Fruit fly (Drosophila melanogaster) whole organism, larva: ENCODE results near the gene CG14422.

Experiments used
- noc ChIP-seq: fragments of 200-800 bp; sonication (Bioruptor generic); optimal IDR thresholded peaks from 3 replicates; lab custom pipeline; 2019; ENCODE audit warnings: missing biosample characterization, mild to moderate bottlenecking, missing genetic modification characterization, moderate library complexity

CG14422 gene

DNA sequence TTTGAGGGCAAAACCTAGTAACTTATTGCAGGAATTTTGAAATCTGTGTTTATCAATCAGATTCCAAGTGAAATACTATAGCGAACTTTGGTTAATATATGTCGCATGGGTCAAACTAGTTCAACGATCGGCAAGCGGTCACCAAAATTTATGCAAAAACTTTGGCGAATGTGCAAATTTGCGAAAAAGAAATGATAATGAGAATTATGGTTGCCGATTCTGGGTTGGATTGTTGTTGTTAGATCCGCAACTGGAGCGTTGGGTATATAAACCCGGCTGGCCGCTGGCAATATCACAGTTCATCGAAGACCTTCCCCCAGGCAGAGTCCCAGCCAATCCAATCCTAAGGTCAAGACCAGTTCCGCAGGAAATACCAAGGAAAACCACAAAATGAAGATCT lies at the start of gene CG14422:
Gene CG14422, plus strand, starts transcription at position 301 of the 400 bp plus-strand sequence.
- no peak for TF ChIP-seq noc (tag; lab: Kevin White, UChicago)

DNA sequence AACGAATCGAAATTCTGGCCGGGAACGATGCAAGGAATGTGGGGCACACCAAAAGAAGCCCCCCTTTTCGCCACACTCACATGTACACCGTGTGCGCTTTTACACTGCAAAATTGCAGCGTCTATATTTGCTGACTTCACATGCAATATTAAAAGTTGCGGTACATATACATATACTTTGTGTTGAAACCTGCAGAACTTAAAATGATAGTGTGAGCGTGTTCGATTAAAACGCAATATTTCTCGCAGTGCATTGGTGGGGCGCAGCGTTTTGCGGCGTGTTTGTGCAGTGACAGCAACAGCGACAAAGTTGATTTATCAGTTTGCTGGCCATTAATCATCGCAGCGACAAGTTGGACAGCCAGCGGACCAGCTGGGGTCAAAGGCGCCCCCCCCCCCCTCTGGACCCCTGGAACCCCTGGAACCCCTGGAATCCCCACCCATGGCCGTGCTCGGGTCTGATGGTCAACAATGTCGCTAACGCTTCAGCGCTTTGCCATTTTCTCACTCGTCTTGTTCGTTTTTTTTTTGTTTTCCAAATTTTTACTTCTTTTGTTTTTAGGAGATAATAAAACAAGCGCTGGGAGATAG lies 36.0 kb upstream of the CG14422 start:
- no peak for TF ChIP-seq noc (tag; lab: Kevin White, UChicago)

DNA sequence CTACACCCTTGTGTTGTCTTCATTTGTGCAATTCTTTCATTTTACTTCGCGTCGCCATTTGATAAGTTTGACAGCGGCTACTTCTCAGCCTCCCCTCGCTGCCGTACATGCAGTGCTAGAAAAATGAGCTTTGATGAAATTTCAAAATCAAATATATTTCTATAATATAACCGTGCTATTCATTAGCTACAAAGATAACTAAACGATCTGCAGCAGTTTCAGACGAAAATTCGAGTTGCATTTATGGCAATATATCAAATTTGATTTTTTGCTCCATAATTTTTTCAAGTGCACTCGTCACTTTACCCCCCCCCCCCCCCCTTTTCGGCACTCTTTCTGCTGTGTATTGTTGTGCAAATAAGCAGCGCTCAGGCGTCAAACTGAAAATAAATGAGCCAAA lies 30.6 kb upstream of the CG14422 start:
- no peak for TF ChIP-seq noc (tag; lab: Kevin White, UChicago)

DNA sequence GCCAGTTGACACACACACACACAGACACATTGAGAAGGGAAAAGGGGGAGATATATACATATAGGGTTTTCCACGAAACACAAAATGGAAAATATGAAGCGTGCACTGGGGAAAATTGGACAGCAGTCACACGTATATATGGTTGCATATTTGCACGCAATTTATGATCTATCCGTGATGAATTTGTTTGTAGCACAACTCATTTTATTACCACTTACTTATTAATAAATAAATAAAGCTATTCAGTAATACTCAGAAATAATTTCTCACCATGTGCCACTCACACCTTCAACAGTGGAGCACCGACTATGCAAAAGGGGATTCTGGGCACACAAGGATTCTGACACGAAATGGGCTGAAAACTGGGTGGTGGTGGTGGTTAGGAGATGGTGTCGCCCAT lies 29.1 kb upstream of the CG14422 start:
- TF ChIP-seq noc (tag; lab: Kevin White, UChicago) = no peak

DNA sequence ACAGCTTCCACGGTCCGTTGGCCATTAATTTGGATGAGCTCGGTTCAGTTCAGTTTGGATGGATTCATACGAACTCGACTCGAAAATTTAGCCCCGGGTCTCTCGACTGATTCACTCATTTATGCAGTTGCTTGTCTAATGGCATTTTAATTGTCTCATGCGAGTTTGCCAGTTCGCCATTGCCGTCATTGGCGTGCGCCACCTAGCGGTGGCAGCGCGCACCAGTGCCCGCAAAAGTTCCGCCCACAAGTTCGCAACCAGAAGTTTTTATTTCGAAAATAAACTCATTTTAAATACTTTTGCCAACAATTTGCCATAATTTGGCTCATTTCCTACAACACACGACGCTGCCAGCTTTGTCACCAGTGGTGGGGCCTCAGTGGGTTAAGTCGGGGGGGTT lies 28.1 kb upstream of the CG14422 start:
- no peak for TF ChIP-seq noc (tag; lab: Kevin White, UChicago)

DNA sequence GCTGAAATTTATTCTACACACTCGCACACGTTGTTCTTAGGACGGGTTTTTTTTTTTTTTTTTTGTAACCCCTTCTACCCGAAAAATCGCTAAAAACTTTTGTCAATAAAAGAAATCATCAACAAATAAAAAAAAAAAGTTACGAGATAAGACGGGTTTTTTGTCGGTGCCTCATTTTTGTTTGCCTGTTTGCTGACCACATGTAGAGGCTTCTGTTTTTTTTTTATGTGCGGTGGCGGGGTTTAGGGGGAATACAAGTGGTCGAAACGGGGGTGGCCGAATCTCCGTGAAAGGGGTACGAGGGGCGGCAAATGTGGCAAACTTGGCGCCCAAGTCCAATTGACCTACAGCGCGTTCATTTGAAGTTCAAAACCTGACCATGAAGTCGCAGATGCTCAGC lies 24.6 kb upstream of the CG14422 start:
- TF ChIP-seq noc (tag; lab: Kevin White, UChicago) = no peak

DNA sequence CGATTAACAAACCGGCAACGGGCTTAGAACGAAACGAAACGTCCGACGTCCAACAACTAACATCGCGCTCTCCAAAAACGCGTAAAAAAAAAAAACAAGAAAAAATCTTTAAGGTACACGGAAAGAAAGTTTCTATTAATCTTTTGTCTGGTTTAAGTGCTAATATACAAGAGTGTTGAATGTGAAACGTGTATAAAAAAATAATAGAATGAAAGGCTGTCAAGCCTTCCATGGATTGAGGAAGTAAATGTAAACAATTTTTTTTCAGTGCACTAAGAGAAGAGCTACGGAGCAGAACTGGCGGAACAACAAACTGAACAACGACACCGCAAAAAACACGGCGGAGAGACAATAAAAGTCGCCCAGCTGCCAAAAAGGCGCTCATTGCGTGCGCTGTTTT lies 23.4 kb upstream of the CG14422 start, which contains the start of gene CG3588:
Gene CG3588, plus strand, starts transcription at position 29 of the 400 bp plus-strand sequence.
- TF ChIP-seq noc (tag; lab: Kevin White, UChicago) = peak; percentile 62

DNA sequence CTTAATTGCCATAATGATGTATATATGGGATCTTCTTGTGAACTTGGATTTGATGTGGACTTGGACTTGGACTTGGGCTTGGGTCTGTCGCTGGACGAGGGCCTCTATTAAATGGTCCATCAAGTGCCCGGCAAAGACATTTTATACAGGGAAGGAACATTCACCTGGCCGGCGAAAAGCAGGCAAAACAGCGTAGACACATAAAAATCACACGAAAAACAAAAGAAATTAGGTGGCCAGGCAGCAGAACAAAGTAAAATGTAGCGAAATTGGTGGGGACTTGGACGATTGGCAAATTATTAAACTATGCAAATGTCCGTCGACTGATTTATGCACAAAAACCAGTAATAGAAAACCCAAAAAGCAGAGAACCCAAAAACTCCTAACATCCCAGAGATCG lies 16.0 kb upstream of the CG14422 start, which contains the start of gene CG14424:
Gene CG14424, minus strand, starts transcription at position 101 of the 400 bp plus-strand sequence.
- TF ChIP-seq noc (tag; lab: Kevin White, UChicago) = no peak

DNA sequence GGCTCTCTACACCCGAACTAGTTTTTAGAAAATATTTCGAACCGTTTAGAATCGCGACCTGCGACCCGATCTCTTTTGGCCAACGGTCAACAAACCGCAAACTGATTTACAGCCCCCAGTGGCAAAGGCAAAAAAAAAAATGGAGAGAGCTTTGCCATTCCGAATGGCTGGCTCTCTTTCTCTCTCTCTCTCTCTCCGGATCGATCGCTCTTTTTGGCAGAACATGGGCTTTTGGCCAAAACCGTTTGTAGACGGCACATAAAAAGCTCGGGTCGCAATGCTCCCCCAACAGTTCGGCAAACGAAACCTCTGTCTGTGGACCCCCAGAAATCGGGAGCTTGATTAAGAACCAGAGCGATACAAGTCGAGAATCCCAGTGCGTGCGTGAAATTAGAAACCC lies 13.7 kb upstream of the CG14422 start, which contains the start of gene CG32793:
Gene CG32793, plus strand, starts transcription at position 301 of the 400 bp plus-strand sequence.
- no peak for TF ChIP-seq noc (tag; lab: Kevin White, UChicago)

DNA sequence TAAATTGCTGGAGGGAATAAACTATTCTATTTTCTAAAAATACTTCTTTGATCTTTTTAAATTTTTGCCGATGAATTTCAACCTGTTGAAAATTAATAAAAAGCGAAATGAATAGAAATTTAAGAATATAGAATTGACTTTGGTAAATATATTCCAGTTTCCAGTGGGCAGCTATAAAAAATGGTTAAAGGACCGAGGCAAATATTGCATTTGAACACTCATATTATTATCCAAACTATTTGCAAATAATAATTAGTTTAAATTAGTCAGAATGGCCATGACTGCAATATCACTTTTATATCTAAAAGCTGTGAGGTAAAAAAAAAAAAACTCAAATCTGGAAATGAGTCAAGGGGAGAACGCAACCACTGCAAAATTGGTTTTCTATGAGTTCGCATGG lies 8.4 kb upstream of the CG14422 start, which contains the start of gene CG3592:
Gene CG3592, plus strand, starts transcription at position 301 of the 400 bp plus-strand sequence.
- TF ChIP-seq noc (tag; lab: Kevin White, UChicago) = no peak

DNA sequence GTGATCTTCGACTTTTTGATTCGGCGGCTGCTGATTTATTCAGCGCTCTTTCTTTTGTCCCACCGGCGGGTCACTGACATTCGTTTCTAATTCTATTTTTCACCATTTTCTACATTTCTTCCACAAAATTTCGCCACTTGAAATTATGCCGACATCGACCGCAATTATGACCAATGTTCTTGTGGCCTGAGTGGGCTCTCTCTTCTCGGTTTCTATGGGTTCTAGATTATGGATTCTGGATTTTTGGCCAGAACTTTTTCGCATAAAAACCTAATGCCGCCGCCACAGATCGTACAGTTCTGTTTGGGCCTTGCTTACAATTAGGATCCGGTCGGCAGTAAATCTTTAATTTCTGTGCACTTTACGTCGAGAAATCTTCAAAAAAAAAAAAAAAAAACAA lies 6.5 kb upstream of the CG14422 start, which contains the start of gene CG3598:
Gene CG3598, plus strand, starts transcription at position 301 of the 400 bp plus-strand sequence.
- no peak for TF ChIP-seq noc (tag; lab: Kevin White, UChicago)

DNA sequence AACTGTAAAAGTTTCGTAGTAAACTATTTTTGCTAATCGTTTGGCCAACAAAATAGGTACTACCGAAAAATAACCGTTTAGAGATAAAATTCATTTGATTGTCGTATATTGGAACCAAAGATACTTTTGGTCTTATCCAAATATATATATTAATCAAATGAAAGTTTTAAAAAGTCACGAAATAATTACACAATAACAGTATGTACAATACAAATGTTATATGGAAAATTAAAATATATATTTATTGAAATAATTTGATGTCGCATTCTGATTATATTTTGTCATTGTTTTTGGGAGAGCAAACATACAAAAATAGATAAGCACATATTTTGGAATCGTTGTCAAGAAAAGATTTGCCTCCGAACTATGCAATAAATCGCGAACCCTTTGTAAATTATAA lies 4.6 kb upstream of the CG14422 start, which contains the start of gene CG14420:
Gene CG14420, plus strand, starts transcription at position 301 of the 400 bp plus-strand sequence.
- no peak for TF ChIP-seq noc (tag; lab: Kevin White, UChicago)

DNA sequence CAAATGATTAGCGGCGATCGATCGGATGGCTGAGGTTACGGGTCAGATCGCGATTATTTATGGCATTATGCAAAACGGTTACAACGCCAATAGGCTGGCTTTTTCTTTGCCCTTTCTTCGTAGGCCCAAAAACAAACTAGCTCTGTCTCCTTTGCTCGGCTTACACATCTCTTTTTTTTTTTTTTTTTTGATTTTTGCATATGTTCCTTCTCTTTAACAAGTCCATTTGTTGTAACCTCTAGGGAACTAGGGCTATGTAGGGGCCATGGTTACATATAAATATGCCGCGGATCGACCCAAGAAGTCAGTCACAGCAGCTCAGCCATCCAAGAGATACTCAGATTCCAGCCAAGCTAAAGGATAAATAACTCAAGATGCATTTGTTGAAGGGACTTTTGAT lies 2.1 kb upstream of the CG14422 start, which contains the start of gene CG14421:
Gene CG14421, plus strand, starts transcription at position 301 of the 400 bp plus-strand sequence.
- no peak for TF ChIP-seq noc (tag; lab: Kevin White, UChicago)

DNA sequence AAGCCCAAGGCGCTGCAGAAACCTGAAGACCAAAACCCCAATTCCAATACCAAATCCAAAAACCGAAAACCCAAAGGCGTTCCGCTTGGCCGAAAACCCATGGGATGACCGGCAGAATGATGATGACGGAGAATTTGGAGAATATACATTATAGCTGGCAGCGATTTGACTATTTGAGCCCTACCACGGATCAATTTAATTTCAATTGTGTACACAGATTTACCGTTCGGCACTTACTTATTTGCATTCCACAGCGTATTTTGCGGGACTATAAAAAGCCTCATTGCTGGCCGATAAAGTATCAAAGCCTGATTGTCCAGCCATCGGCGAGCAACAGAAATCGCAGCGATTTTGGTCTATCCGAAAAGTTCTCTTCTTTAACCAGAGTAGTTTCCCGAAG lies 1.9 kb downstream of the CG14422 start, which contains the start of gene CG14423:
Gene CG14423, plus strand, starts transcription at position 301 of the 400 bp plus-strand sequence.
- no peak for TF ChIP-seq noc (tag; lab: Kevin White, UChicago)

DNA sequence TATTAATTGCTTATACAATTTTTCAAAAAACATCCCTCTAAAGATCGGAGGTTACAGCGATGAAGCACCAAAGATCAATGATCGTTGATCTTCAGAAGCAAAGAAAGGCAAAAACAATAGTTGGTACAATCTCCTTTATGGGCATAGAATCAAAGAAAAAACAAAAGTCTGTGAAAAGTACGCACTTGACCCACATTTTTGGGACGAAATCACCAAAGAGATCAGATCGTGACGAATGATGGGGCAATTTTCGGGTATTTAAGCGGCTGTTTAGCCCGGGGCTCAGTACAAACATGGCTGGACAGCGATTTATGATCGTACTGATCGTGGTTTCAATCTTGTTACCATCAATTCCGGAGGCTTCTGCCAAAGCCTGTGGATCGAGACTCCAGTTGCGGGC lies 3.6 kb downstream of the CG14422 start, which contains the start of gene CG17959:
Gene CG17959, plus strand, starts transcription at position 301 of the 400 bp plus-strand sequence.
- no peak for TF ChIP-seq noc (tag; lab: Kevin White, UChicago)

DNA sequence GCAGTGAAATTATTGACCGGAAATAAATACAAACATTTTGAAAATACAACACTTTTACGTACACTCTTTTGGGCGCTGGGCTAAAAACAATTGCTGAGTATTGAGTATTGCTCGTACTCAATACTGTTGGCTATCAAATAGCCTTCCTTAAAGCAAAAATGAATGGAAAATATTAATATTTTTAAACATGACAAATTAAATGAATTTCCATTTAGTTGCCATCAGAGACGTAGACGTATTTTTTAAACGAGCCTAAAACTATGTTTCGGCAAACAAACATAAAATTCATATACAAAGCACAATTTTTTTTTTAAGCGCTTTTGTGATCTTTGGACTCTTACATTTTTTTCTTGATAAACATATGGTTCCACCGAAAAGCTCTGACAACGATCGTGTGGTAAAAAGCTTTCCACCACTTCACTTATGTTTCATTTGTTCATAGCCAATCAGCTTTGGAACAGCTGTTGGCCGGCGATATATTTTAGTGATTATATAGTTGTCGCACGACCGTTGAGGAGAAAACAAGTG lies 4.4 kb downstream of the CG14422 start, which contains the start of gene CG3603:
Gene CG3603, plus strand, starts transcription at position 490 of the 528 bp plus-strand sequence.
- no peak for TF ChIP-seq noc (tag; lab: Kevin White, UChicago)
